Worm (Caenorhabditis elegans): ENCODE measurements around the gene F54G2.1.

Gene F54G2.1

ce11 chrX:2585655-2586054 is 78.5 kb downstream of the F54G2.1 start, which contains the start of gene H01M10.2:
H01M10.2 (minus strand) TSS chrX:2585755.
- TF ChIP-seq madf-2 (tag; optimal IDR thresholded peaks at IDR 0.05), result no peak
- TF ChIP-seq unc-3 (GFP tag; conservative IDR thresholded peaks at IDR 0.05), result no peak
- no peak for TF ChIP-seq unc-3 (tag; optimal IDR thresholded peaks at IDR 0.05)
- TF ChIP-seq odd-2 (tag; optimal IDR thresholded peaks at IDR 0.05), result no peak
- no peak for TF ChIP-seq ceh-45 (GFP tag; IDR thresholded peaks at IDR 0.05)
- no peak for TF ChIP-seq C38D4.7 (GFP tag; optimal IDR thresholded peaks at IDR 0.05)
- no peak for TF ChIP-seq pros-1 (tag; optimal IDR thresholded peaks at IDR 0.05)
- no peak for TF ChIP-seq tbx-2 (tag; optimal IDR thresholded peaks at IDR 0.05)
- TF ChIP-seq elt-2 (tag; optimal IDR thresholded peaks at IDR 0.05), result no peak
- no peak for TF ChIP-seq lim-6 (tag; optimal IDR thresholded peaks at IDR 0.05)
- no peak for TF ChIP-seq Y22D7AL.16 (tag; optimal IDR thresholded peaks at IDR 0.05)
- no peak for TF ChIP-seq ztf-16 (tag; optimal IDR thresholded peaks at IDR 0.05)
- no peak for TF ChIP-seq K09A11.1 (tag; optimal IDR thresholded peaks at IDR 0.05; ENCODE audit: insufficient read depth)
- no peak for TF ChIP-seq ceh-18 (tag; optimal IDR thresholded peaks at IDR 0.05)
- TF ChIP-seq pag-3 (tag; optimal IDR thresholded peaks at IDR 0.05; ENCODE audit: borderline replicate concordance), result no peak
- no peak for TF ChIP-seq gmeb-2 (tag; optimal IDR thresholded peaks at IDR 0.05)
- TF ChIP-seq hlh-13 (GFP tag; optimal IDR thresholded peaks at IDR 0.05), result no peak
- TF ChIP-seq T23F11.4 (GFP tag; optimal IDR thresholded peaks at IDR 0.05), result no peak

ce11 chrX:2583135-2583683 is 81.0 kb downstream of the F54G2.1 start:
- TF ChIP-seq pat-9 (tag; optimal IDR thresholded peaks at IDR 0.05) (no peak), K09A11.1 (tag; optimal IDR thresholded peaks at IDR 0.05; ENCODE audit: insufficient read depth) (no peak), ceh-19 (GFP tag; optimal IDR thresholded peaks at IDR 0.05) (no peak), hlh-8 (tag; optimal IDR thresholded peaks at IDR 0.05) (no peak), nfya-1 (tag; optimal IDR thresholded peaks at IDR 0.05) (no peak), tbx-2 (tag; optimal IDR thresholded peaks at IDR 0.05) (peak; percentile 16), hlh-30 (tag; optimal IDR thresholded peaks at IDR 0.05; ENCODE audit: insufficient read depth) (peak; percentile 63), madf-2 (tag; optimal IDR thresholded peaks at IDR 0.05) (no peak), F13H6.1 (tag; optimal IDR thresholded peaks at IDR 0.05) (no peak), ceh-31 (tag; optimal IDR thresholded peaks at IDR 0.05) (peak; percentile 15), fkh-10 (GFP tag; optimal IDR thresholded peaks at IDR 0.05) (no peak), pha-2 (tag; optimal IDR thresholded peaks at IDR 0.05) (no peak), gmeb-2 (tag; optimal IDR thresholded peaks at IDR 0.05) (no peak)

ce11 chrX:2581828-2582589 is 82.2 kb downstream of the F54G2.1 start:
- TF ChIP-seq madf-2 (tag; optimal IDR thresholded peaks at IDR 0.05), result no peak
- no peak for TF ChIP-seq pag-3 (tag; optimal IDR thresholded peaks at IDR 0.05; ENCODE audit: borderline replicate concordance)
- TF ChIP-seq C38D4.7 (GFP tag; optimal IDR thresholded peaks at IDR 0.05), result no peak
- TF ChIP-seq ceh-19 (GFP tag; optimal IDR thresholded peaks at IDR 0.05), result no peak
- TF ChIP-seq sox-4 (tag; optimal IDR thresholded peaks at IDR 0.05), result no peak
- no peak for TF ChIP-seq ceh-9 (tag; optimal IDR thresholded peaks at IDR 0.05)
- TF ChIP-seq pha-4 (tag; optimal IDR thresholded peaks at IDR 0.05), result no peak
- TF ChIP-seq hlh-30 (tag; optimal IDR thresholded peaks at IDR 0.05; ENCODE audit: insufficient read depth), result no peak
- no peak for TF ChIP-seq tbx-7 (tag; optimal IDR thresholded peaks at IDR 0.05)
- no peak for TF ChIP-seq pat-9 (tag; optimal IDR thresholded peaks at IDR 0.05)
- TF ChIP-seq nhr-232 (tag; optimal IDR thresholded peaks at IDR 0.05), result no peak
- TF ChIP-seq fkh-6 (tag; optimal IDR thresholded peaks at IDR 0.05), result no peak

- no peak for TF ChIP-seq ceh-30 (tag; optimal IDR thresholded peaks at IDR 0.05)
- TF ChIP-seq elt-2 (tag; optimal IDR thresholded peaks at IDR 0.05), result peak; percentile 51
- TF ChIP-seq lim-6 (tag; optimal IDR thresholded peaks at IDR 0.05), result no peak
These were observed 83.6 kb downstream of the F54G2.1 start, which contains the start of gene H01M10.1 for ce11 chrX:2580524-2580981. H01M10.1 (minus strand) TSS chrX:2580574.

All from whole organism, late embryonic.